Fruit fly (Drosophila melanogaster): ENCODE data around the gene CG43931.
A peak's percentile ranks its signal among the peaks of the same experiment; 100 is the strongest.

Gene CG43931

dm6 chr3L:20946944-20947343 lies 49.6 kb downstream of the CG43931 start:
- TF ChIP-seq CG7101 (tag; optimal IDR thresholded peaks at IDR 0.05) (no peak), Crg-1 (GFP tag; optimal IDR thresholded peaks at IDR 0.05) (no peak), CG14711 (tag; optimal IDR thresholded peaks at IDR 0.05) (no peak), kay (GFP tag; ENCODE audit: borderline replicate concordance) (no peak), pad (GFP tag; optimal IDR thresholded peaks at IDR 0.05) (no peak), bab1 (GFP tag; optimal IDR thresholded peaks at IDR 0.05) (peak; percentile 22), toe (GFP tag; optimal IDR thresholded peaks at IDR 0.05) (no peak), tj (GFP tag; optimal IDR thresholded peaks at IDR 0.05) (peak; percentile 98), CG12768 (GFP tag; optimal IDR thresholded peaks at IDR 0.05) (no peak), CG5204 (GFP tag; optimal IDR thresholded peaks at IDR 0.05) (no peak), cic (GFP tag; optimal IDR thresholded peaks at IDR 0.05) (no peak), cnc (optimal IDR thresholded peaks at IDR 0.05) (no peak)

Measured in whole organism, adult.